Worm (Caenorhabditis elegans): ENCODE measurements around the gene K12D12.4.

K12D12.4 gene

DNA sequence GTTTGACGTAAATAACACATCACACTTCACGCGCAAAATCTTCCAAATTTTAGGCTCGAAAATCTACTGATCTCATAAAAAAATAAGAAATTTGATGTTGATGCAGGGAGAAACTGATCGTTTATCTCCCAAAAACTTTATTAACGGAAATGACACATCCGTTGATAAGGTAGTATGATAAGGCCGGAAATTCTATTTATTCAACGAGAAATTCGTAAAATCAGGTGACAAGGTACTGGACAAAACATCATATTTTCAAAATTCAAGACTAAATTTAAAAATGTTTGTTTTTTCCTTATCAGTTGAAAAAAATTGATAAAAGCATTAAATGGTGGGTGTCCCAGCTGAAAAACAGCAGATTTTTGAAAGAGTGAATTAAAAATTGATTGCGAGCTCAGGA, 5.7 kb downstream of the K12D12.4 start:
- no peak for TF ChIP-seq med-1 (GFP tag; optimal IDR thresholded peaks at IDR 0.05; ENCODE audit: insufficient read depth)
- no peak for TF ChIP-seq ztf-23 (GFP tag; IDR thresholded peaks at IDR 0.05)
- no peak for TF ChIP-seq T22C8.4 (GFP tag; IDR thresholded peaks at IDR 0.05)
- TF ChIP-seq ztf-29 (GFP tag; IDR thresholded peaks at IDR 0.05): no peak
- TF ChIP-seq cog-1 (tag; optimal IDR thresholded peaks at IDR 0.05): no peak

DNA sequence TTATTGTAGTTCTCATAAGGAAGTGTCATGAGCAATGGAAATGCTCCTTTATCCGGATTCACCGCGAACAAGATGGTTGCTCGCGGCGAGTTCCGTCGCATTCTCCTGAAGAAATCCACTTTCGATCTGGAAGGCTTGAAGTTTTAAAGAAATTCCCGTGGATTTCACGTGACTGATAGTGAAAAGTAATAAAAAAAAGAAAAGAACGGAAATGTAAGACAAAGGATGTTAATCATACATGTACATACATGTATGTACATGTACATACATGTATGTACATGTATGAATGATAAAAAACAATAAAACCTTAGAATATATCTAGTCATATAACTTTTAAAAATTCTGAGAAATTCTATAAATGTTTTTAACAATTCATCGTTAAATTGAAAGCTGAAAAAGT, 9.2 kb downstream of the K12D12.4 start, which contains the start of gene clh-1:
Gene clh-1, minus strand, starts transcription at position 101 of the 400 bp plus-strand sequence.
- TF ChIP-seq flt-1 (GFP tag; IDR thresholded peaks at IDR 0.05) (no peak), tab-1 (GFP tag; IDR thresholded peaks at IDR 0.05) (no peak), klf-2 (GFP tag; conservative IDR thresholded peaks at IDR 0.05) (no peak), med-1 (GFP tag; optimal IDR thresholded peaks at IDR 0.05; ENCODE audit: insufficient read depth) (no peak), ref-1 (GFP tag; conservative IDR thresholded peaks at IDR 0.05) (no peak), ztf-23 (GFP tag; IDR thresholded peaks at IDR 0.05) (no peak), T22C8.4 (GFP tag; IDR thresholded peaks at IDR 0.05) (no peak), cog-1 (tag; optimal IDR thresholded peaks at IDR 0.05) (no peak), ztf-29 (GFP tag; IDR thresholded peaks at IDR 0.05) (no peak)

DNA sequence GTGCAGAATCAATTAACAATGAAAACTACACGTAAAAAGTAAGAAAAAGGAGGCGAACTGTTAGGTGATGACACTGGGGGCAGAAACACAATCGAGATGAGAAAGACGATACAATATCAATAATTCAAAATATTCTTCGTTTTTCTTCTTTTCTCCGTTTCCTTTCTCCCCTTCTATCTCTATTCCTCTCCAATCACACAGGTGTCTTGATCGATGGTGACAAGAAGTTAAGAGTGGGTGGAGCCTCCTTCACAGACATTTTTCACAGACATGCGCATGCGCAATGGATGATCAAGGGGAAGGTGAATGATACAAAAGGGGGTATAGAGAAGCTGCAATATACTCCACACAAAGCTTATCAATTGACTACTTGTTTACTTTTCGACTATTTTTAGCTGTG, 10.8 kb downstream of the K12D12.4 start:
- TF ChIP-seq T22C8.4 (GFP tag; IDR thresholded peaks at IDR 0.05): no peak
- no peak for TF ChIP-seq ztf-29 (GFP tag; IDR thresholded peaks at IDR 0.05)
- TF ChIP-seq tab-1 (GFP tag; IDR thresholded peaks at IDR 0.05): no peak
- no peak for TF ChIP-seq klf-2 (GFP tag; conservative IDR thresholded peaks at IDR 0.05)
- TF ChIP-seq cog-1 (tag; optimal IDR thresholded peaks at IDR 0.05): no peak
- no peak for TF ChIP-seq ztf-23 (GFP tag; IDR thresholded peaks at IDR 0.05)
- no peak for TF ChIP-seq ref-1 (GFP tag; conservative IDR thresholded peaks at IDR 0.05)
- no peak for TF ChIP-seq flt-1 (GFP tag; IDR thresholded peaks at IDR 0.05)
- no peak for TF ChIP-seq med-1 (GFP tag; optimal IDR thresholded peaks at IDR 0.05; ENCODE audit: insufficient read depth)

DNA sequence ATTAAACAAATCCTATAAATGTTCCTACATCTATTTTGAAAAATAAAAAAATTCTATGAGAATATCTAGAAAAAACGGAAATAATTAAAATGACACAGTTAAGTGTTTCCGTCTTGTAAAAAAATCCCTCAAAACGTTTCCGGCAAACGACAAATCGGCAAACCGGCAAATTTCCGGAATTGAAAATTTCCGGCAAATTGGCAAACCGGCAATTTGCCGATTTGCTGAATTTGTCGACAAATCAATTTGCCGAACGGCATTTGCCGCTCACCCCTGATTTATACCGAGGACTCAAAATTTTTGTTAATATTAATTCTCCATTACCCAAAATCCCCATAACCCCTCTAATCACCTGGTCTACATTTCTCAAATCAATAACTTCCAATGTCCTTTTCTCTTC, 12.4 kb downstream of the K12D12.4 start:
- TF ChIP-seq med-1 (GFP tag; optimal IDR thresholded peaks at IDR 0.05; ENCODE audit: insufficient read depth) (no peak), T22C8.4 (GFP tag; IDR thresholded peaks at IDR 0.05) (no peak), cog-1 (tag; optimal IDR thresholded peaks at IDR 0.05) (no peak), ztf-23 (GFP tag; IDR thresholded peaks at IDR 0.05) (no peak), ztf-29 (GFP tag; IDR thresholded peaks at IDR 0.05) (no peak), ref-1 (GFP tag; conservative IDR thresholded peaks at IDR 0.05) (no peak), tab-1 (GFP tag; IDR thresholded peaks at IDR 0.05) (no peak), klf-2 (GFP tag; conservative IDR thresholded peaks at IDR 0.05) (no peak), flt-1 (GFP tag; IDR thresholded peaks at IDR 0.05) (no peak)

DNA sequence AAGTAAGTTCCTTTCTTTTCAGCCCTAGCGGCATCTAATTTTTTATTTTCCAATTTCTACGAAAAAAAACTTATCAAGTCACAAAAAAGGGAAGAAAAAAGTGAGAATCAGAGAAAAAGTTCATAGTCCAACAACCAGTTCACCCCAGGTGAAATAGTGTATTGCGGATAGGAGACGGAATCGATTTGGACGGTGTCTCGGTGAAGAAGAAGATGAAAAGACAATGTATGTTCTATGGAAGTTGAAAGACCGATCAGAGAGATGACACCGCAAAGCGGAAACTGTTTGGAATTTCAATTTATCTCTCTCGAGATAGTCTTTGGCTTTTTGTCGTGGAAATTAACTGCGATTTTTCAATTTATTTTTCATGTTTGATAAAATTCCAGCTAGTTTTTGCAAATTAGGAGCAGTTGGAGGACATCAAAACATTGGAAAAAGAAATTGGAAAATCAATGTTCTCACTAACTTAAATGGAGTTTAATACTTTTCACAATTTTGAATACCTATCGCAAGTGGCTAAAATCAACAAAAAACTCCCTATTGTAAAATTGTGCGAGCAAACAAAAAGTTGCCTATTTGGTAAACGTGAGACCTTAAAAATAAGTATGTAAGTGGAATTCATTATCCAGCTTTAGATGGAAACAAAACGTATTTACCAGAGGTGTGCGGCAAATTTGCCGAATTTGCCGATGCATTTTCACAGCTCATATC, 13.2 kb downstream of the K12D12.4 start:
- TF ChIP-seq flt-1 (GFP tag; IDR thresholded peaks at IDR 0.05) (no peak), cog-1 (tag; optimal IDR thresholded peaks at IDR 0.05) (no peak), tab-1 (GFP tag; IDR thresholded peaks at IDR 0.05) (no peak), ztf-23 (GFP tag; IDR thresholded peaks at IDR 0.05) (no peak), klf-2 (GFP tag; conservative IDR thresholded peaks at IDR 0.05) (no peak), ztf-29 (GFP tag; IDR thresholded peaks at IDR 0.05) (no peak)

DNA sequence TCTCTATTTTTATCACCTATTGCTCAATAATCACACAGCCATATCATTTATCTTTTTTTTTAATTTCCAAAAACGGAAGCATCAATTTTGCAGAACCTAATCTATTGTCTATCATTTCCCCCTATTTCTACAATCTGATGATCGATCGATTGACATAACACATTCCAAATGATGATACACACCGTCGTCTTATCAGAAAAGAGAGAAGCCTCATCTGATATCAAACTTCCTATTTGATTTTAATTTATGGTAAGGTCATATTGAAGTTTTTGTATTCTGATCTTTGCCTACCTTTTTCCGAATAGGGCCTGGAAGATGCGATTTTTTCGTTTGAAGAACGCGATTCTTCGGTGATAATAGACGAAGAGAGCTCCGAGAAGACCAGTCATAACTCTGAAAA, 16.0 kb downstream of the K12D12.4 start:
- no peak for TF ChIP-seq T22C8.4 (GFP tag; IDR thresholded peaks at IDR 0.05)
- no peak for TF ChIP-seq med-1 (GFP tag; optimal IDR thresholded peaks at IDR 0.05; ENCODE audit: insufficient read depth)
- no peak for TF ChIP-seq klf-2 (GFP tag; conservative IDR thresholded peaks at IDR 0.05)
- TF ChIP-seq ztf-23 (GFP tag; IDR thresholded peaks at IDR 0.05): no peak
- TF ChIP-seq cog-1 (tag; optimal IDR thresholded peaks at IDR 0.05): no peak
- TF ChIP-seq tab-1 (GFP tag; IDR thresholded peaks at IDR 0.05): no peak

DNA sequence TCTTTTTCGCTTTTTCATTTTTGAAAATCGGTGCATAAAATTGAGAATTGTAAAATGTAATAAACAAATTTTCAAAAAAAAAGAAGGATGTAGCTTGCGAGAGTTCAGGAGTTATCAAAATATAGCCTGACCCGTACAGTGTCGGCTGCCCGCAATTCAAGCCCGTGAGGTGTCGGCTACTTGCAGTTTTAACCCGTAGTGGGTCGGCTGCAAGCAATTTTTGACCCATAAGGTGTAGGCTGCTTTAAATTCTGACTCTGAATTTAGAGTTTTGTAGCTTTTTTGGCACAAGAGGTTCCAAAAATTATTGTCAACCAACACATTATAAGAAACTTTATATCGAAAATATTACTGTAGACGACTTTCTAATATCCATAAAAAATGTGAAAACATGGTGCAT, 19.6 kb downstream of the K12D12.4 start:
- no peak for TF ChIP-seq ztf-29 (GFP tag; IDR thresholded peaks at IDR 0.05)
- no peak for TF ChIP-seq T22C8.4 (GFP tag; IDR thresholded peaks at IDR 0.05)
- no peak for TF ChIP-seq med-1 (GFP tag; optimal IDR thresholded peaks at IDR 0.05; ENCODE audit: insufficient read depth)
- no peak for TF ChIP-seq tab-1 (GFP tag; IDR thresholded peaks at IDR 0.05)
- TF ChIP-seq ref-1 (GFP tag; conservative IDR thresholded peaks at IDR 0.05): no peak
- TF ChIP-seq klf-2 (GFP tag; conservative IDR thresholded peaks at IDR 0.05): no peak
- TF ChIP-seq ztf-23 (GFP tag; IDR thresholded peaks at IDR 0.05): no peak
- TF ChIP-seq flt-1 (GFP tag; IDR thresholded peaks at IDR 0.05): no peak
- TF ChIP-seq cog-1 (tag; optimal IDR thresholded peaks at IDR 0.05): no peak

DNA sequence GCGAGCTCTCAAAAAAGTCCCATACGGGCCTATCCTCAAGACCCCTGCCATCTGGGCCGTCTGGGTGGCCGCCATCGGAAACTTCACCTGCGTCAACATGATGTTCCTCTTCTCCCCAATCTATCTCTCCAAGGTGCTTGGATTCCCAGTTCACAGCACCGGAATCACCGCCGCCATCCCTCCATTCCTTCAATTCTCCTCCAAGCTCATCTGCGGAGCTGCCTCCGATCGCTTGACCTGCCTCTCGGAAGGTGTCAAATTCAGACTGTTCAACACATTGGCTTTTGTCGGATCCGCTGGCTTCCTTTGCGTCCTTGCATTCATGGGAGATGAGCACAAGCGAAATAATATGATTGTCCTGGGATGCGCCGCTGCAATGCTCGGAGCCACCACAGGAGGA, 20.6 kb downstream of the K12D12.4 start:
- TF ChIP-seq T22C8.4 (GFP tag; IDR thresholded peaks at IDR 0.05): no peak
- no peak for TF ChIP-seq med-1 (GFP tag; optimal IDR thresholded peaks at IDR 0.05; ENCODE audit: insufficient read depth)
- TF ChIP-seq tab-1 (GFP tag; IDR thresholded peaks at IDR 0.05): no peak
- no peak for TF ChIP-seq flt-1 (GFP tag; IDR thresholded peaks at IDR 0.05)
- no peak for TF ChIP-seq ztf-23 (GFP tag; IDR thresholded peaks at IDR 0.05)
- TF ChIP-seq ztf-29 (GFP tag; IDR thresholded peaks at IDR 0.05): no peak
- no peak for TF ChIP-seq cog-1 (tag; optimal IDR thresholded peaks at IDR 0.05)
- no peak for TF ChIP-seq ref-1 (GFP tag; conservative IDR thresholded peaks at IDR 0.05)
- no peak for TF ChIP-seq klf-2 (GFP tag; conservative IDR thresholded peaks at IDR 0.05)

DNA sequence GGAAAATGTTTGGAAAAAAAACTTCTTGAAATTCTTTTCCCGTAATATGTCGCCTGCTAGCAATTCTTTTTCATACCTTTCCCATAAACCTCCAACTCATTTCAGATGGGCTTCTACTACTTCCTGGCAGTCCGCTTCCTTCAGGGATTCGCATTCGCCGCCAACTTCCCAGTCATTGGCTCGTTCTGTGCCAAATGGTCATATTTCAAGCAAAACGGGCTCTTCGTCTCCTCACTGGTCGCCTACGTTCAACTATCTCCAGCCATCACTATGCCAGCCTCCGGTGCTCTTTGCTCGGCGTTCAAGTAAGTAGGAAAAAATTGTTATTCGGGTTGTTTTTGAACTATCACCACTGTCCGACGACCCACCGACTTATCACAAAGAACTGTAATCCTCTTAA, 21.5 kb downstream of the K12D12.4 start:
- TF ChIP-seq med-1 (GFP tag; optimal IDR thresholded peaks at IDR 0.05; ENCODE audit: insufficient read depth): no peak
- no peak for TF ChIP-seq klf-2 (GFP tag; conservative IDR thresholded peaks at IDR 0.05)
- TF ChIP-seq tab-1 (GFP tag; IDR thresholded peaks at IDR 0.05): no peak
- TF ChIP-seq cog-1 (tag; optimal IDR thresholded peaks at IDR 0.05): no peak

DNA sequence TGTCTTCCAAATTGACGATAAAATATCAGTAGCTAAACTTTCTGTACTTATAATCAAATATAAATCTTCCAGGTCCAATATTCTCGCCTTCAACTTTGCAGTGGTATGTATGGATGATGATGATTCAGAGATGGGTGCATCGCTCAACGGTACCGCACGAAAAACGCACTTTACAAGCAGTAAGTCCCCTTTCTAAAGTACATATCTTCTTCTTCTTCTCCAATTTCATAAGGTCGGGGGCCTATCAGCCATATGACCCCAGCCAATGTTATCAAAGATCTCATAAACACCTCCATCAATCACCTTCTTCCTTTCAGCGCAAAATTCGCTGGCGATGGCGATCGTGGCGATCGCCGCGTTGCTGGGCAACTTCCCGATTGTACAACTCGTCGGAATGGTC, 22.1 kb downstream of the K12D12.4 start:
- TF ChIP-seq ztf-23 (GFP tag; IDR thresholded peaks at IDR 0.05): no peak
- TF ChIP-seq flt-1 (GFP tag; IDR thresholded peaks at IDR 0.05): no peak
- no peak for TF ChIP-seq med-1 (GFP tag; optimal IDR thresholded peaks at IDR 0.05; ENCODE audit: insufficient read depth)
- no peak for TF ChIP-seq ref-1 (GFP tag; conservative IDR thresholded peaks at IDR 0.05)
- no peak for TF ChIP-seq cog-1 (tag; optimal IDR thresholded peaks at IDR 0.05)
- TF ChIP-seq T22C8.4 (GFP tag; IDR thresholded peaks at IDR 0.05): no peak
- no peak for TF ChIP-seq ztf-29 (GFP tag; IDR thresholded peaks at IDR 0.05)
- no peak for TF ChIP-seq klf-2 (GFP tag; conservative IDR thresholded peaks at IDR 0.05)
- TF ChIP-seq tab-1 (GFP tag; IDR thresholded peaks at IDR 0.05): no peak
